Worm (Caenorhabditis elegans) whole organism, young adult: ENCODE measurements around the gene F14H12.7.

Source experiments
- B0261.1 ChIP-seq: sonication (generic microtip); optimal IDR thresholded peaks from 2 replicates; lab custom pipeline; 2016; ENCODE audit warnings: mild to moderate bottlenecking, missing genetic modification characterization, moderate library complexity, missing compliant biosample characterization
- B0336.3 ChIP-seq: fragments of 200-800 bp; sonication (Bioruptor generic); IDR thresholded peaks from 2 replicates; pipeline ENCODE4 v1.3.6; 2022; ENCODE audit warnings: missing genetic modification characterization, missing compliant biosample characterization
- F49E8.2 ChIP-seq: sonication (generic microtip); optimal IDR thresholded peaks from 3 replicates; lab custom pipeline; 2017; ENCODE audit warnings: missing genetic modification characterization, mild to moderate bottlenecking, missing compliant biosample characterization, antibody characterized with exemption, moderate library complexity; ENCODE audit not compliant: insufficient read depth
- F55B11.4 ChIP-seq: sonication (generic microtip); optimal IDR thresholded peaks from 2 replicates; lab custom pipeline; 2016; ENCODE audit warnings: missing compliant biosample characterization, missing genetic modification characterization, borderline replicate concordance; ENCODE audit not compliant: insufficient read depth
- K12H6.12 ChIP-seq: fragments of 200-800 bp; sonication (Bioruptor generic); optimal IDR thresholded peaks from 2 replicates; lab custom pipeline; 2018; ENCODE audit warnings: mild to moderate bottlenecking, missing genetic modification characterization, missing compliant biosample characterization
- T07F8.4 ChIP-seq: sonication (generic microtip); optimal IDR thresholded peaks from 2 replicates; lab custom pipeline; 2016; ENCODE audit warnings: mild to moderate bottlenecking, missing genetic modification characterization, moderate library complexity, missing compliant biosample characterization
- T26A5.8 ChIP-seq: sonication (generic microtip); optimal IDR thresholded peaks from 2 replicates; lab custom pipeline; 2016; ENCODE audit warnings: missing genetic modification characterization, missing compliant biosample characterization
- Y95B8A.8 ChIP-seq: fragments of 200-800 bp; sonication (Bioruptor generic); IDR thresholded peaks from 2 replicates; pipeline ENCODE4 v1.3.6; 2022; ENCODE audit warnings: missing genetic modification reagents, missing genetic modification characterization, missing compliant biosample characterization
- akir-1 ChIP-seq: fragments of 200-800 bp; sonication (Bioruptor generic); optimal IDR thresholded peaks from 2 replicates; lab custom pipeline; 2018; ENCODE audit warnings: mild to moderate bottlenecking, missing genetic modification characterization, moderate library complexity, missing compliant biosample characterization
- ama-1 ChIP-seq, 3 experiments: fragments of 150-350 bp in 1 of 3; sonication (generic microtip) in 2 of 3; optimal IDR thresholded peaks; 2 replicates each; lab custom pipeline; 2014 to 2018; ENCODE audit warnings: missing biosample characterization in 2 of 3, missing genetic modification characterization in 2 of 3, missing genetic modification reagents in 2 of 3
- aptf-2 ChIP-seq: fragments of 200-800 bp; sonication (Bioruptor generic); conservative IDR thresholded peaks from 2 replicates; pipeline ENCODE4 v1.3.6; 2022; ENCODE audit warnings: missing genetic modification reagents, missing genetic modification characterization, missing compliant biosample characterization
- athp-1 ChIP-seq: sonication (generic microtip); optimal IDR thresholded peaks from 2 replicates; lab custom pipeline; 2017; ENCODE audit warnings: mild to moderate bottlenecking, missing genetic modification characterization, missing compliant biosample characterization
- attf-5 ChIP-seq: fragments of 200-800 bp; sonication (Bioruptor generic); optimal IDR thresholded peaks from 2 replicates; lab custom pipeline; 2018; ENCODE audit warnings: mild to moderate bottlenecking, missing genetic modification characterization, missing compliant biosample characterization
- attf-6 ChIP-seq: fragments of 200-800 bp; sonication (Bioruptor generic); IDR thresholded peaks from 2 replicates; pipeline ENCODE4 v1.3.6; 2022; ENCODE audit warnings: missing genetic modification reagents, missing genetic modification characterization, missing compliant biosample characterization
- cebp-2 ChIP-seq: fragments of 200-800 bp; sonication (Bioruptor generic); IDR thresholded peaks from 2 replicates; pipeline ENCODE4 v1.3.6; 2022; ENCODE audit warnings: missing genetic modification characterization, missing compliant biosample characterization
- chd-7 ChIP-seq: sonication (generic microtip); optimal IDR thresholded peaks from 2 replicates; lab custom pipeline; 2016; ENCODE audit warnings: mild to moderate bottlenecking, missing genetic modification characterization, moderate library complexity, missing compliant biosample characterization
- die-1 ChIP-seq: sonication (generic microtip); optimal IDR thresholded peaks from 2 replicates; lab custom pipeline; 2016; ENCODE audit warnings: missing genotype, mild to moderate bottlenecking, missing genetic modification characterization, missing compliant biosample characterization
- dox-1 ChIP-seq: fragments of 200-800 bp; sonication (Bioruptor generic); IDR thresholded peaks from 2 replicates; pipeline ENCODE4 v1.3.6; 2022; ENCODE audit warnings: missing genetic modification reagents, missing genetic modification characterization, missing compliant biosample characterization
- dpl-1 ChIP-seq: fragments of 150-350 bp; optimal IDR thresholded peaks from 2 replicates; lab custom pipeline; 2014; ENCODE audit warnings: missing biosample characterization, missing genetic modification reagents, missing genetic modification characterization
- ets-4 ChIP-seq: fragments of 200-800 bp; sonication (Bioruptor generic); optimal IDR thresholded peaks from 2 replicates; lab custom pipeline; 2018; ENCODE audit warnings: mild to moderate bottlenecking, missing genetic modification characterization, missing compliant biosample characterization
- hlh-12 ChIP-seq: sonication (generic microtip); optimal IDR thresholded peaks from 2 replicates; lab custom pipeline; 2016; ENCODE audit warnings: missing genetic modification characterization, missing compliant biosample characterization
- hlh-26 ChIP-seq: fragments of 200-800 bp; sonication (Bioruptor generic); conservative IDR thresholded peaks from 2 replicates; pipeline ENCODE4 v1.3.6; 2022; ENCODE audit warnings: missing genetic modification reagents, missing genetic modification characterization, missing compliant biosample characterization
- hrde-1 ChIP-seq: sonication (generic microtip); optimal IDR thresholded peaks from 2 replicates; lab custom pipeline; 2016; ENCODE audit warnings: missing genetic modification characterization, mild to moderate bottlenecking, missing compliant biosample characterization, moderate library complexity, missing genotype, missing genetic modification reagents, borderline replicate concordance
- hsf-1 ChIP-seq: fragments of 200-800 bp; sonication (Bioruptor generic); IDR thresholded peaks from 2 replicates; pipeline ENCODE4 v1.3.6; 2022; ENCODE audit warnings: missing genetic modification reagents, missing genetic modification characterization, missing compliant biosample characterization
- lin-26 ChIP-seq: fragments of 200-800 bp; sonication (Bioruptor generic); IDR thresholded peaks from 2 replicates; pipeline ENCODE4 v1.3.6; 2022; ENCODE audit warnings: missing genetic modification reagents, missing genetic modification characterization, missing compliant biosample characterization
- lin-35 ChIP-seq, 3 experiments: fragments of 150-350 bp in 2 of 3; sonication (generic microtip) in 1 of 3; optimal IDR thresholded peaks; 2 replicates each; lab custom pipeline; 2014 to 2018; ENCODE audit warnings: missing biosample characterization in 3 of 3, missing genetic modification characterization in 3 of 3, missing genetic modification reagents in 3 of 3
- lsy-27 ChIP-seq: sonication (generic microtip); optimal IDR thresholded peaks from 2 replicates; lab custom pipeline; 2017; ENCODE audit warnings: missing genetic modification characterization, mild to moderate bottlenecking, missing compliant biosample characterization, antibody characterized with exemption, missing genotype, borderline replicate concordance; ENCODE audit not compliant: insufficient read depth
- mes-4 ChIP-seq: sonication (generic microtip); optimal IDR thresholded peaks from 2 replicates; lab custom pipeline; 2016; ENCODE audit warnings: missing genotype, missing genetic modification characterization, missing compliant biosample characterization
- nhr-120 ChIP-seq: fragments of 200-800 bp; sonication (Bioruptor generic); IDR thresholded peaks from 2 replicates; pipeline ENCODE4 v1.3.6; 2022; ENCODE audit warnings: missing genetic modification characterization, missing compliant biosample characterization
- nhr-179 ChIP-seq: sonication (generic microtip); optimal IDR thresholded peaks from 2 replicates; lab custom pipeline; 2016; ENCODE audit warnings: mild to moderate bottlenecking, missing genetic modification characterization, missing compliant biosample characterization
- nhr-90 ChIP-seq: sonication (generic microtip); optimal IDR thresholded peaks from 2 replicates; lab custom pipeline; 2016; ENCODE audit warnings: missing genotype, mild to moderate bottlenecking, missing genetic modification characterization, missing compliant biosample characterization
- pha-4 ChIP-seq: fragments of 150-350 bp; sonication (generic microtip); optimal IDR thresholded peaks from 2 replicates; lab custom pipeline; 2014; ENCODE audit warnings: missing biosample characterization, missing genetic modification reagents, missing genetic modification characterization
- rcor-1 ChIP-seq: fragments of 200-800 bp; sonication (Bioruptor generic); IDR thresholded peaks from 2 replicates; pipeline ENCODE4 v1.3.6; 2022; ENCODE audit warnings: missing genetic modification reagents, missing genetic modification characterization, missing compliant biosample characterization
- repo-1 ChIP-seq: sonication (generic microtip); optimal IDR thresholded peaks from 2 replicates; lab custom pipeline; 2017; ENCODE audit warnings: mild to moderate bottlenecking, missing genetic modification characterization, missing compliant biosample characterization
- sptf-2 ChIP-seq: fragments of 200-800 bp; sonication (Bioruptor generic); optimal IDR thresholded peaks from 2 replicates; lab custom pipeline; 2018; ENCODE audit warnings: mild to moderate bottlenecking, missing genetic modification characterization, missing compliant biosample characterization
- tbx-9 ChIP-seq: sonication (generic microtip); optimal IDR thresholded peaks from 2 replicates; lab custom pipeline; 2016; ENCODE audit warnings: borderline replicate concordance, missing genetic modification characterization, inconsistent platforms, missing compliant biosample characterization
- tlf-1 ChIP-seq: fragments of 200-800 bp; sonication (Bioruptor generic); optimal IDR thresholded peaks from 2 replicates; lab custom pipeline; 2018; ENCODE audit warnings: mild to moderate bottlenecking, missing genetic modification characterization, missing compliant biosample characterization
- unc-130 ChIP-seq: sonication (generic microtip); optimal IDR thresholded peaks from 2 replicates; lab custom pipeline; 2016; ENCODE audit warnings: missing genetic modification reagents, missing genetic modification characterization, missing compliant biosample characterization
- xnd-1 ChIP-seq: sonication (generic microtip); optimal IDR thresholded peaks from 2 replicates; lab custom pipeline; 2016; ENCODE audit warnings: missing genotype, missing genetic modification reagents, missing genetic modification characterization, missing compliant biosample characterization
- ztf-25 ChIP-seq: fragments of 200-800 bp; sonication (Bioruptor generic); IDR thresholded peaks from 2 replicates; pipeline ENCODE4 v1.3.6; 2022; ENCODE audit warnings: missing genetic modification reagents, missing genetic modification characterization, missing compliant biosample characterization
- ztf-26 ChIP-seq: sonication (generic microtip); optimal IDR thresholded peaks from 2 replicates; lab custom pipeline; 2017; ENCODE audit warnings: missing genetic modification characterization, missing compliant biosample characterization

The F14H12.7 gene

DNA sequence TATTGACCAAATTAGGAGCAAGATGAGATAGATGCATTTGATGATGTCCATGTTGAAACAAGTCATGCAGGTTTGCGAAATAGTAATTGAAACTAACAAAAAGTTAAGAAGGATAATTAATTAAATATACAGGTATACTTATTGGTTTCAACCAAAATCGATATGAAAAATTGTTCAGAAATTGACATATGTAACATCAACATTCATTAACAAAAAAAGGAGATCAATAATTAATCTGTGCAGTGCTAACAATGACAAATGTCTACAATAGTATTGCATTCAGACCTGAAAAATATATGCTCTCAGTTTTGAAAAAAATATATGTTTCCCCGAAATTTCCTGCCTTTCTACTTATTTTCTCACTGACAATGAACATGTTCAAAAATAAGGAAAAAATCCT lies 6.4 kb upstream of the F14H12.7 start, which contains the start of gene R160.4:
Gene R160.4, minus strand, starts transcription at position 101 of the 400 bp plus-strand sequence.
- TF ChIP-seq lin-26 (GFP tag; lab: Robert Waterston, UW), result no peak
- TF ChIP-seq tlf-1, result no peak
- TF ChIP-seq hrde-1 (tag; lab: Kevin White, UChicago), result no peak
- no peak for TF ChIP-seq athp-1 (tag; lab: Kevin White, UChicago)
- TF ChIP-seq lin-35 (GFP tag; optimal IDR thresholded peaks at IDR 0.05; lab: Kevin White, UChicago), result no peak
- no peak for TF ChIP-seq xnd-1 (tag; lab: Kevin White, UChicago)
- TF ChIP-seq K12H6.12 (tag; lab: Kevin White, UChicago), result no peak
- no peak for TF ChIP-seq hsf-1 (GFP tag; lab: Robert Waterston, UW)
- TF ChIP-seq B0336.3, result no peak
- TF ChIP-seq ets-4, result no peak
- no peak for TF ChIP-seq F49E8.2
- no peak for TF ChIP-seq F55B11.4 (tag; lab: Kevin White, UChicago)
- no peak for TF ChIP-seq nhr-90 (tag; lab: Kevin White, UChicago)
- no peak for TF ChIP-seq T26A5.8
- no peak for TF ChIP-seq chd-7 (tag; lab: Kevin White, UChicago)
- no peak for TF ChIP-seq rcor-1 (GFP tag; lab: Robert Waterston, UW)
- TF ChIP-seq ama-1 (optimal IDR thresholded peaks at IDR 0.05; lab: Kevin White, UChicago), result no peak
- TF ChIP-seq ama-1 (GFP tag; optimal IDR thresholded peaks at IDR 0.05; lab: Kevin White, UChicago), result no peak
- TF ChIP-seq B0261.1 (tag; lab: Kevin White, UChicago), result no peak
- TF ChIP-seq aptf-2 (GFP tag; lab: Robert Waterston, UW), result no peak
- TF ChIP-seq pha-4 (tag; lab: Kevin White, UChicago), result no peak

DNA sequence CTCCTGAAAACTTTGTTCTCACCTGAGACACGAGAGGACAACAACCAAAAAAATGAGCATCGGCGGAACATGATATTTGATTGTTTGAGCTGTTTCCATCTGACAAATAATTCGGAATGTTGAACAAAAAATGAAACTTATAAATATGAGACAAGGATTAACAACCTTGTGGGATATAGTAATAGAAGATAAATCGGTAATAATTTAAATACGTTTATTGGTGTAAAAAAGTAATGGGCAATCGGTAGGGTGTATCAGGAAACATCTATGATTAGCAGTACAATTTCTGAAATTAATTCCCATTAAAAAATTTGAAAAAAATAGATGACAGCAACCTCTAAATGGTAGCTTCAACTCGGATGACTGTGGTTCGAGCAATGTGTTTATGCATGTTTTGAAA lies 5.0 kb upstream of the F14H12.7 start, which contains the start of gene R160.10:
Gene R160.10, minus strand, starts transcription at position 101 of the 400 bp plus-strand sequence.
- TF ChIP-seq ztf-25 (no peak), B0336.3 (no peak), hlh-12 (tag; lab: Kevin White, UChicago) (no peak), tbx-9 (tag; lab: Kevin White, UChicago) (no peak), nhr-120 (GFP tag; lab: Robert Waterston, UW) (no peak), dpl-1 (GFP tag; lab: Kevin White, UChicago) (no peak), die-1 (no peak), hlh-26 (GFP tag; lab: Robert Waterston, UW) (no peak), mes-4 (tag; lab: Kevin White, UChicago) (no peak)

- TF ChIP-seq B0336.3 (no peak), akir-1 (GFP tag; lab: Kevin White, UChicago) (no peak), lsy-27 (tag; lab: Kevin White, UChicago) (no peak), ztf-26 (tag; lab: Kevin White, UChicago) (no peak), cebp-2 (no peak), repo-1 (tag; lab: Kevin White, UChicago) (no peak)
These were observed 3.8 kb upstream of the F14H12.7 start, which contains the start of gene R160.3 for ce11 chrX:4366231-4366630. Gene R160.3, minus strand, starts transcription at chrX:4366331.

DNA sequence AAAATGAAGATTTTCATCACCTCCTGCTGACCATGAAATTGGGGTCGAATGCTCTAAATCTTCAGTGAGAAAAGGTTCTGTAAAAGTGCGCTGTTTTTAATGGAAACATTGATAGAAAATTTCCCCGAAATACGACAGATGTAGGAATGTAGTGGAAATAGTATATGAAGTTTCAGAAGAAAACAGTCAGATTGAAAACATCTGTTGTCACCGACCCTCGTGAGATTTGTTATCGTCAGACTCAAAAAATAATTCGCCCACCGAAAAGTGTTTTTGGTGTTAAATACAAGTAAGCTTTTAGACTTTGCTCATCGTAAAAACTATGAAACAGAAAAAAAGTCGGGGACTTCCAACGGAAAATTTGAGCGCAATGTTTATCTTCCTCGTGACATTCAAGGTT lies 2.5 kb upstream of the F14H12.7 start, which contains the start of gene F14H12.8:
Gene F14H12.8, minus strand, starts transcription at position 101 of the 400 bp plus-strand sequence.
- TF ChIP-seq Y95B8A.8 (GFP tag; lab: Robert Waterston, UW) (no peak), attf-5 (GFP tag; lab: Kevin White, UChicago) (no peak), B0261.1 (tag; lab: Kevin White, UChicago) (no peak), dox-1 (GFP tag; lab: Robert Waterston, UW) (no peak), T07F8.4 (tag; lab: Kevin White, UChicago) (no peak), tbx-9 (tag; lab: Kevin White, UChicago) (no peak), sptf-2 (no peak), attf-6 (GFP tag; lab: Robert Waterston, UW) (no peak), unc-130 (GFP tag; lab: Kevin White, UChicago) (no peak), nhr-179 (no peak)
